Worm (Caenorhabditis elegans) whole organism, L2 larva: ENCODE measurements around the gene cyk-4.

Experiments
- C34F6.9 ChIP-seq: fragments of 150-350 bp; optimal IDR thresholded peaks from 2 replicates; lab custom pipeline; 2014; ENCODE audit warnings: missing biosample characterization, missing genetic modification characterization
- F13H6.1 ChIP-seq: sonication (generic microtip); optimal IDR thresholded peaks from 2 replicates; lab custom pipeline; 2016; ENCODE audit warnings: missing genetic modification characterization, missing compliant biosample characterization
- R02D3.7 ChIP-seq: fragments of 150-350 bp; optimal IDR thresholded peaks from 2 replicates; lab custom pipeline; 2014; ENCODE audit warnings: missing biosample characterization, missing genetic modification characterization
- Y55F3AM.14 ChIP-seq: fragments of 200-800 bp; sonication (Bioruptor generic); optimal IDR thresholded peaks from 2 replicates; lab custom pipeline; 2018; ENCODE audit warnings: mild to moderate bottlenecking, missing genetic modification characterization, missing compliant biosample characterization
- alr-1 ChIP-seq: fragments of 150-350 bp; optimal IDR thresholded peaks from 2 replicates; lab custom pipeline; 2014; ENCODE audit warnings: missing biosample characterization, missing genetic modification characterization
- aly-2 ChIP-seq: fragments of 150-350 bp; optimal IDR thresholded peaks from 2 replicates; lab custom pipeline; 2014; ENCODE audit warnings: missing biosample characterization, missing genetic modification characterization
- ceh-16 ChIP-seq: fragments of 150-350 bp; optimal IDR thresholded peaks from 2 replicates; lab custom pipeline; 2014; ENCODE audit warnings: missing biosample characterization, missing genetic modification characterization
- ceh-82 ChIP-seq: fragments of 150-350 bp; optimal IDR thresholded peaks from 2 replicates; lab custom pipeline; 2014; ENCODE audit warnings: missing biosample characterization, missing genetic modification characterization
- crh-2 ChIP-seq: sonication (generic microtip); optimal IDR thresholded peaks from 2 replicates; lab custom pipeline; 2017; ENCODE audit warnings: missing biosample characterization, missing genetic modification characterization
- egl-27 ChIP-seq: sonication (generic microtip); optimal IDR thresholded peaks from 3 replicates; lab custom pipeline; 2017; ENCODE audit warnings: missing biosample characterization, missing genetic modification reagents, missing genetic modification characterization
- elt-1 ChIP-seq: fragments of 150-350 bp; optimal IDR thresholded peaks from 2 replicates; lab custom pipeline; 2014; ENCODE audit warnings: missing biosample characterization, missing genetic modification characterization
- elt-3 ChIP-seq: sonication (generic microtip); optimal IDR thresholded peaks from 2 replicates; lab custom pipeline; 2017; ENCODE audit warnings: missing biosample characterization, missing genetic modification characterization
- fos-1 ChIP-seq: fragments of 150-350 bp; optimal IDR thresholded peaks from 2 replicates; lab custom pipeline; 2014; ENCODE audit warnings: missing biosample characterization, missing genetic modification characterization
- gmeb-1 ChIP-seq: fragments of 150-350 bp; optimal IDR thresholded peaks from 2 replicates; lab custom pipeline; 2014; ENCODE audit warnings: missing biosample characterization, missing genetic modification characterization
- lin-11 ChIP-seq: fragments of 150-350 bp; sonication (generic microtip); optimal IDR thresholded peaks from 2 replicates; lab custom pipeline; 2014; ENCODE audit warnings: missing biosample characterization, missing genetic modification characterization, inconsistent platforms, mixed read lengths
- lin-13 ChIP-seq: fragments of 150-350 bp; optimal IDR thresholded peaks from 2 replicates; lab custom pipeline; 2014; ENCODE audit warnings: missing biosample characterization, missing genetic modification reagents, missing genetic modification characterization
- lin-39 ChIP-seq: fragments of 150-350 bp; optimal IDR thresholded peaks from 2 replicates; lab custom pipeline; 2014; ENCODE audit warnings: missing biosample characterization, missing genetic modification reagents, missing genetic modification characterization
- lsy-2 ChIP-seq, 2 experiments: fragments of 150-350 bp in 1 of 2; sonication (generic microtip) in 1 of 2; optimal IDR thresholded peaks; 2 replicates each; lab custom pipeline; 2014 to 2017; ENCODE audit warnings: missing biosample characterization in 2 of 2, missing genetic modification characterization in 2 of 2
- mab-5 ChIP-seq: fragments of 150-350 bp; optimal IDR thresholded peaks from 2 replicates; lab custom pipeline; 2014; ENCODE audit warnings: missing biosample characterization, missing genetic modification characterization
- mdl-1 ChIP-seq, 2 experiments: fragments of 150-350 bp in 1 of 2; sonication (generic microtip) in 1 of 2; optimal IDR thresholded peaks; 2 replicates each; lab custom pipeline; 2017; ENCODE audit warnings: missing biosample characterization in 2 of 2, missing genetic modification characterization in 2 of 2
- nhr-10 ChIP-seq: sonication (generic microtip); optimal IDR thresholded peaks from 2 replicates; lab custom pipeline; 2017; ENCODE audit warnings: missing biosample characterization, missing genetic modification characterization
- nhr-11 ChIP-seq: fragments of 150-350 bp; optimal IDR thresholded peaks from 2 replicates; lab custom pipeline; 2014; ENCODE audit warnings: missing biosample characterization, missing genetic modification characterization
- nhr-12 ChIP-seq: fragments of 150-350 bp; optimal IDR thresholded peaks from 2 replicates; lab custom pipeline; 2014; ENCODE audit warnings: missing biosample characterization, missing genetic modification characterization
- nhr-129 ChIP-seq: fragments of 150-350 bp; optimal IDR thresholded peaks from 2 replicates; lab custom pipeline; 2014; ENCODE audit warnings: missing biosample characterization, missing genetic modification characterization
- nhr-21 ChIP-seq: fragments of 150-350 bp; optimal IDR thresholded peaks from 2 replicates; lab custom pipeline; 2014; ENCODE audit warnings: missing biosample characterization, missing genetic modification characterization
- nhr-237 ChIP-seq: fragments of 150-350 bp; optimal IDR thresholded peaks from 2 replicates; lab custom pipeline; 2014; ENCODE audit warnings: missing biosample characterization, missing genetic modification characterization
- nhr-25 ChIP-seq: fragments of 150-350 bp; sonication (generic microtip); optimal IDR thresholded peaks from 3 replicates; lab custom pipeline; 2014; ENCODE audit warnings: missing biosample characterization, missing genetic modification characterization
- nhr-6 ChIP-seq: fragments of 150-350 bp; optimal IDR thresholded peaks from 2 replicates; lab custom pipeline; 2014; ENCODE audit warnings: missing biosample characterization, missing genetic modification characterization
- nhr-77 ChIP-seq: fragments of 150-350 bp; optimal IDR thresholded peaks from 2 replicates; lab custom pipeline; 2014; ENCODE audit warnings: missing biosample characterization, missing genetic modification characterization
- sem-4 ChIP-seq: fragments of 150-350 bp; optimal IDR thresholded peaks from 2 replicates; lab custom pipeline; 2014; ENCODE audit warnings: missing biosample characterization, missing genetic modification reagents, missing genetic modification characterization
- sma-3 ChIP-seq: sonication (generic microtip); optimal IDR thresholded peaks from 2 replicates; lab custom pipeline; 2016; ENCODE audit warnings: missing genetic modification reagents, missing genetic modification characterization, missing compliant biosample characterization
- sma-9 ChIP-seq, 2 experiments: fragments of 150-350 bp in 1 of 2; sonication (generic microtip) in 1 of 2; optimal IDR thresholded peaks; 2 replicates each; lab custom pipeline; 2014 to 2016; ENCODE audit warnings: missing genetic modification characterization in 2 of 2, mild to moderate bottlenecking in 1 of 2, missing biosample characterization in 1 of 2, missing compliant biosample characterization in 1 of 2, missing genetic modification reagents in 1 of 2, moderate library complexity in 1 of 2
- snpc-4 ChIP-seq: fragments of 150-350 bp; optimal IDR thresholded peaks from 2 replicates; lab custom pipeline; 2014; ENCODE audit warnings: missing biosample characterization, missing genetic modification characterization
- unc-55 ChIP-seq: fragments of 150-350 bp; sonication (generic microtip); optimal IDR thresholded peaks from 3 replicates; lab custom pipeline; 2014; ENCODE audit warnings: missing biosample characterization, missing genetic modification reagents, missing genetic modification characterization
- unc-62 ChIP-seq: fragments of 150-350 bp; optimal IDR thresholded peaks from 2 replicates; lab custom pipeline; 2014; ENCODE audit warnings: missing biosample characterization, missing genetic modification reagents, missing genetic modification characterization
- zag-1 ChIP-seq: fragments of 150-350 bp; optimal IDR thresholded peaks from 2 replicates; lab custom pipeline; 2014; ENCODE audit warnings: missing biosample characterization, missing genetic modification characterization
- ztf-1 ChIP-seq: fragments of 200-800 bp; sonication (Bioruptor generic); conservative IDR thresholded peaks from 2 replicates; pipeline ENCODE4 v1.3.6; 2022; ENCODE audit warnings: missing genetic modification characterization, missing compliant biosample characterization
- ztf-4 ChIP-seq: fragments of 150-350 bp; optimal IDR thresholded peaks from 2 replicates; lab custom pipeline; 2014; ENCODE audit warnings: missing biosample characterization, missing genetic modification characterization

Gene cyk-4

DNA sequence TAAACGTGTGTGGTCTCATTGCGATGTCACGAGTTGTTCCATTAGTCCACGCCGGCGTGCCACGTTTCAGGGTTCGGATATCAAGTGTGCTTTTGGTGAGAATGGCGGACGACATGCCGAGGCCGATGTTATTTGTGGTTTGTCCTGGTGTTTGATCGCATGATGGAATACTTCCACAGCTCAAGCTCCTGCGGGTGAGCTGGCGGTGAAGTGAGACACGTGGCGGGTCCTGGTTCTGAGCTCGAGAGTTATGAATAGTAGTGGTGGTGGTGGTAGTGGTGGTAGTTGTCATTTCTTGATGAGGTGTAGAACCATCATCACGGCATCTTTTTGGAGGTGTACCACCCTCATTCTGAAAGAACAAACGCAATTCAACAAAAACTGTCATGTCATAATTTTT, 1.0 kb downstream of the cyk-4 start:
- TF ChIP-seq aly-2 (tag; lab: Kevin White, UChicago) (no peak), ceh-82 (tag; lab: Kevin White, UChicago) (no peak), elt-3 (tag; lab: Kevin White, UChicago) (no peak), lin-13 (GFP tag; lab: Kevin White, UChicago) (no peak), nhr-11 (no peak), mab-5 (tag; lab: Kevin White, UChicago) (no peak), lin-39 (tag; lab: Kevin White, UChicago) (no peak), nhr-129 (tag; lab: Kevin White, UChicago) (no peak), F13H6.1 (tag; lab: Kevin White, UChicago) (no peak), nhr-237 (tag; lab: Kevin White, UChicago) (no peak), egl-27 (no peak)

DNA sequence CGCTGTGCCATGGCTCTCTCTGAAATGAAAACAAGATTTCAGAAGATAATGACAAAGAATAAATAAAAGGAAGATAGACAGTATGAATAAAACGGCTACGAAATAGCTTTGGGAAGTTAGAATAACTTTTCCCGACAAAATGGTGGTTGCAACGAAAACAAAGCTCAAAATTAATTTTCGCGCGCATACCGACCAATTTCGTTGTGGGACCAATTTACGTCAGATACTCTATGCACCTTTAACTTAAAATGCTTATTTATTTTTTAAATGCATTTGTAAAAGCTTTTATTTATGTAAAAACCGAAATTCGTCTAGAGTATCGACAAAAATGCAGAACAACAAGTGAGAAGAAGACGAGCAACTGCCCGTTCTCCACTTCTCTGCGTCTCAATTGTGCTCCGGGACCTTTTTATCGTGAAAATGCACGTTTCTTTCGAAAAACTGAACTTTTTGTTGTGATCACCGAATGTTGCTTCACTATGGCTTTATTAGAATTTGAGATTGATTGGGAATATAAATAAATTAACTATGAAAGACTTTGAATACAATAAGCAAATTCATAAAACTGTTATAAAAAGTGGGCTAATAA, 2.9 kb downstream of the cyk-4 start, which contains the start of gene rml-1:
Gene rml-1, minus strand, starts transcription at position 19 of the 589 bp plus-strand sequence.
- TF ChIP-seq unc-55 (peak; percentile 45), C34F6.9 (tag; lab: Kevin White, UChicago) (peak; percentile 37), nhr-129 (tag; lab: Kevin White, UChicago) (peak; percentile 12), snpc-4 (tag; lab: Kevin White, UChicago) (no peak), nhr-237 (tag; lab: Kevin White, UChicago) (no peak), egl-27 (no peak), lsy-2 (tag; optimal IDR thresholded peaks at IDR 0.05; lab: Kevin White, UChicago) (no peak)
- TF ChIP-seq, all 48 proteins: peak for 3

DNA sequence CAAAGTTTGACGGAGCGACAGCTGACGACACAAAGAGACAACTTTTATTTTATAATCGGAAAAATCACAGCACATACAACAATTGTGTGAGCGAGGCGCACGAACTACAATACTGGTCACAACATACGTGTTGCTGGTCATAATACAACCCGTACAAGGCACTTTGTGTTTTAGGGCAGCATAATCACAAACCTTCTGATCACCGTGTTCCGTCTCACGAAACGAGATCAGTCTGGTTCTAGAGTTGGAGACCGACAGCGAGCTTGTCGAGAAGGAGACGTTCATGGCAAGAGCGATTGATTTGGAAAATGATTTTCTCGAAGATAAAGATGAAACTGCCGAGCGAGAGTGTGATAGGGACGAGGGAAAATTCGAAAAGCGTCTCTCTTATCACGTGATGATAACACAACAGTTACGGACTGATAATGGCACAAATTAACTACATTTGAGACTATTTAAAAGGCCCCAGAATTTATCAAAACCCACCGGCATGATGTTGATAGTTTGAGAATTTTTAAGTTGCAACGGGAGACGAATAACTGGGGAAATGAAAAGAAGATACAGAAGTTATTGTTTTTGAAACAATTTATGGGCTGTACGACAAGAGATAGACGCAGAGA, 4.2 kb downstream of the cyk-4 start:
- peak; percentile 39 for TF ChIP-seq gmeb-1
- TF ChIP-seq ztf-1 = no peak
- no peak for TF ChIP-seq aly-2 (tag; lab: Kevin White, UChicago)
- no peak for TF ChIP-seq zag-1 (tag; lab: Kevin White, UChicago)
- no peak for TF ChIP-seq sem-4
- TF ChIP-seq nhr-12 (tag; lab: Kevin White, UChicago) = no peak
- peak; percentile 12 for TF ChIP-seq nhr-25 (tag; lab: Kevin White, UChicago)
- no peak for TF ChIP-seq R02D3.7 (tag; lab: Kevin White, UChicago)
- TF ChIP-seq elt-3 (tag; lab: Kevin White, UChicago) = no peak
- peak; percentile 23 for TF ChIP-seq nhr-21 (tag; lab: Kevin White, UChicago)
- TF ChIP-seq Y55F3AM.14 = no peak
- TF ChIP-seq ceh-16 = no peak
- peak; percentile 73 for TF ChIP-seq fos-1
- no peak for TF ChIP-seq nhr-11
- no peak for TF ChIP-seq unc-55
- no peak for TF ChIP-seq unc-62 (GFP tag; lab: Kevin White, UChicago)
- TF ChIP-seq alr-1 = no peak
- peak in 1 of 2 experiments; percentile 3 for TF ChIP-seq lsy-2 (tag; optimal IDR thresholded peaks at IDR 0.05; lab: Kevin White, UChicago)
- peak; percentile 28 for TF ChIP-seq nhr-129 (tag; lab: Kevin White, UChicago)
- TF ChIP-seq sma-3 (GFP tag; lab: Kevin White, UChicago) = peak; percentile 27
- TF ChIP-seq nhr-6 (tag; lab: Kevin White, UChicago) = no peak
- TF ChIP-seq ceh-82 (tag; lab: Kevin White, UChicago) = no peak
- no peak for TF ChIP-seq lin-39 (tag; lab: Kevin White, UChicago)
- no peak for TF ChIP-seq ztf-4 (tag; lab: Kevin White, UChicago)
- no peak for TF ChIP-seq elt-1 (tag; lab: Kevin White, UChicago)
- TF ChIP-seq snpc-4 (tag; lab: Kevin White, UChicago) = no peak
- peak; percentile 62 for TF ChIP-seq sma-9 (GFP tag; optimal IDR thresholded peaks at IDR 0.05; lab: Kevin White, UChicago)
- TF ChIP-seq sma-9 (tag; optimal IDR thresholded peaks at IDR 0.05; lab: Kevin White, UChicago) = no peak
- no peak for TF ChIP-seq nhr-77
- no peak for TF ChIP-seq mab-5 (tag; lab: Kevin White, UChicago)
- TF ChIP-seq nhr-10 (tag; lab: Kevin White, UChicago) = no peak
- TF ChIP-seq crh-2 (tag; lab: Kevin White, UChicago) = peak; percentile 39
- TF ChIP-seq mdl-1 (tag; optimal IDR thresholded peaks at IDR 0.05; lab: Kevin White, UChicago) = no peak
- TF ChIP-seq lin-11 (tag; lab: Kevin White, UChicago) = no peak
- peak; percentile 37 for TF ChIP-seq F13H6.1 (tag; lab: Kevin White, UChicago)
